Worm (Caenorhabditis elegans): Measurements from ENCODE around the gene dct-5.

ce11 chrII:5414040-5414439 is 22.7 kb downstream of the dct-5 start, which contains the start of the genes EEED8.14 and EEED8.3:
- TF ChIP-seq nhr-232 (tag; optimal IDR thresholded peaks at IDR 0.05): no peak
- TF ChIP-seq ceh-48 (tag; optimal IDR thresholded peaks at IDR 0.05): no peak
- TF ChIP-seq ama-1 (optimal IDR thresholded peaks at IDR 0.05): no peak
- TF ChIP-seq hlh-8 (tag; optimal IDR thresholded peaks at IDR 0.05): no peak
- no peak for TF ChIP-seq F13H6.1 (tag; optimal IDR thresholded peaks at IDR 0.05)
- no peak for TF ChIP-seq pqm-1 (tag; optimal IDR thresholded peaks at IDR 0.05)
- no peak for TF ChIP-seq ets-4 (tag; optimal IDR thresholded peaks at IDR 0.05)
- no peak for TF ChIP-seq pros-1 (tag; optimal IDR thresholded peaks at IDR 0.05)
- TF ChIP-seq dmd-4 (tag; optimal IDR thresholded peaks at IDR 0.05; ENCODE audit: borderline replicate concordance): no peak
- no peak for TF ChIP-seq nfya-1 (tag; optimal IDR thresholded peaks at IDR 0.05)
- no peak for TF ChIP-seq ceh-31 (tag; optimal IDR thresholded peaks at IDR 0.05)
- no peak for TF ChIP-seq fkh-6 (tag; optimal IDR thresholded peaks at IDR 0.05)

Data from whole organism, late embryonic.